Worm (Caenorhabditis elegans): ENCODE results near the gene C49C3.11.

- TF ChIP-seq elt-1 (tag; optimal IDR thresholded peaks at IDR 0.05): no peak
- no peak for TF ChIP-seq unc-55 (GFP tag; optimal IDR thresholded peaks at IDR 0.05)
- no peak for TF ChIP-seq lsy-2 (tag; optimal IDR thresholded peaks at IDR 0.05)
- no peak for TF ChIP-seq mbf-1 (tag; optimal IDR thresholded peaks at IDR 0.05)
- no peak for TF ChIP-seq alr-1 (tag; optimal IDR thresholded peaks at IDR 0.05)
- TF ChIP-seq lin-39 (tag; optimal IDR thresholded peaks at IDR 0.05): no peak
- no peak for TF ChIP-seq nhr-21 (tag; optimal IDR thresholded peaks at IDR 0.05)
- TF ChIP-seq nhr-11 (tag; optimal IDR thresholded peaks at IDR 0.05): no peak
- no peak for TF ChIP-seq nhr-23 (tag; optimal IDR thresholded peaks at IDR 0.05)
- no peak for TF ChIP-seq ZK546.5 (tag; optimal IDR thresholded peaks at IDR 0.05)
- no peak for TF ChIP-seq elt-3 (tag; optimal IDR thresholded peaks at IDR 0.05)
- no peak for TF ChIP-seq R02D3.7 (tag; optimal IDR thresholded peaks at IDR 0.05)
- no peak for TF ChIP-seq blmp-1 (tag; optimal IDR thresholded peaks at IDR 0.05; ENCODE audit: insufficient read depth)
These were observed 38.4 kb downstream of the C49C3.11 start, which contains the start of gene C30H6.8 for ce11 chrIV:17382029-17382428.
